Worm (Caenorhabditis elegans): ENCODE measurements around the gene odr-2.

odr-2 gene

DNA sequence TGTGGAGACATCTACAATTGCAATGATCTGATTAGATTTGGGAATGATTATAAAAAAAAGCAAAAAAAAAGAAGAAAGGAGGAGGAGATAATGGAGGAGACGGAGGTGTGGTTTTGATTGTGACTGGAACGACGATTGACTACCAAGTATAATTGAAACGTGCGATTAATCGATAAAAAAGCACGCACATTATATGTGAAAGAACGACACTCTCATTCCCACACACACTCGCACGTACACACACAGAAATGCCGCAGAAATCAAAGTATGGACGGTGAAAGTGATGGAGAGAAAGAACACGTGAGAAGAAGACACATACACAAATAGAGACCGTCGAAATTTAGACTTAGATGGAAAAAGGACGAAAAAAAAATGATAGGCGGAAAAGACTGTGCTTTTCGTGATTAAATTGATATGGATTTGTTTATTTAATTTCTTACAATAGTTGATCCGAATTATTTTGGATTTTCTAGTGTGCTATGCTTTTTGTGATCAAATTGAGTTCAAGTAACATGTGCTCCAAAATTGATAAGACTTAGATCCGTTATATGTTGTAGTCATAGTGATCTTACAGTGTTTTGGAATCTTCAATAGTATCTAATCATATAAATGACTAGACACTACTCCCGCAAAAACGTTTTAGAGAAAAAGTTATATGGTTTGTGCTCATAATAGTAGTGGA is 9.5 kb upstream of the odr-2 start, which contains the start of gene nhr-135 (continued):
- TF ChIP-seq lin-15B (tag; optimal IDR thresholded peaks at IDR 0.05) (no peak), xbp-1 (tag; optimal IDR thresholded peaks at IDR 0.05) (no peak), lin-35 (GFP tag; optimal IDR thresholded peaks at IDR 0.05) (peak in 1 of 2 experiments; percentile 77), skn-1 (tag; optimal IDR thresholded peaks at IDR 0.05) (no peak), elt-2 (tag; optimal IDR thresholded peaks at IDR 0.05) (peak; percentile 81), snu-23 (GFP tag; optimal IDR thresholded peaks at IDR 0.05) (peak; percentile 70), lsy-2 (tag; optimal IDR thresholded peaks at IDR 0.05) (peak in 1 of 2 experiments; percentile 50), nhr-20 (tag; optimal IDR thresholded peaks at IDR 0.05) (peak; percentile 93), unc-86 (tag; optimal IDR thresholded peaks at IDR 0.05) (no peak), zag-1 (tag; optimal IDR thresholded peaks at IDR 0.05) (no peak)

DNA sequence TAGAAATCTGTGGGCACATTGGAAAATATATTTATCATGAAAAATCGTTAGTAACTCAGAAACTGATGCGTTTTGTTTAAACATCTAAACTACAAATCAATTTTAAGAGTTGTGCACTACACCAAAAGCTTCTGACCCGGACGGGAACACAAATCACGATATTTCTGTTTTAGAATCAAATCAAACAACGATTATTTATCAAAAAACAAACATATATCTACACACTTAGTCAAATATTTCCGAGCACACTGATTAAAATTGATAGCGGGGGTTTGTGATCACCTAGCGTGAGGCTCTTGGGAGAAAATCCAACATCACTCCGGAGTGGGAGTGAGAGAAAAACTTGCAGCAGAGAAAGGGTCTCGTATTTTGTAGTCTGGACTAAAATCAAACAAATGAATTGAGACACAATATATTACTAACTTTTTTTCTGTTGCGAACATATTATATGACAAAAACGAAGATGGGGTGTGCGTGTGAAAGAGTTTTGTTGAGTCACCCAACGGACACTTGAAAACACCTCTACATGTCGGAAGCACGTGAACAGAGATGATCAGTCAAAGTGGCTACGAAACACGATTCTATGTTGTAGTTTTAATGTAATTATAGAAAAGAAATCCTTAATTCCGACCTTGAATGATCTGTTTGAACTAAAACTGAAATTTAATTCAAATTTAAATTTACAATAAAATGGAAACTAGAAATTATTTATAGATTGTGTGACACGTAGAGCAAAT is 7.9 kb upstream of the odr-2 start:
- TF ChIP-seq rnt-1 (tag; optimal IDR thresholded peaks at IDR 0.05) = no peak
- no peak for TF ChIP-seq unc-30 (tag; optimal IDR thresholded peaks at IDR 0.05)
- TF ChIP-seq nhr-90 (tag; optimal IDR thresholded peaks at IDR 0.05; ENCODE audit: poor library complexity) = no peak
- peak; percentile 51 for TF ChIP-seq nhr-20 (tag; optimal IDR thresholded peaks at IDR 0.05)
- TF ChIP-seq nhr-84 (tag; optimal IDR thresholded peaks at IDR 0.05) = no peak
- TF ChIP-seq efl-3 (GFP tag; optimal IDR thresholded peaks at IDR 0.05) = no peak
- peak; percentile 67 for TF ChIP-seq elt-2 (tag; optimal IDR thresholded peaks at IDR 0.05)
- TF ChIP-seq lin-13 (GFP tag; optimal IDR thresholded peaks at IDR 0.05) = no peak
- TF ChIP-seq ceh-88 (GFP tag; IDR thresholded peaks at IDR 0.05) = no peak
- TF ChIP-seq skn-1 (tag; optimal IDR thresholded peaks at IDR 0.05) = no peak
- no peak for TF ChIP-seq ztf-11 (tag; optimal IDR thresholded peaks at IDR 0.05)
- TF ChIP-seq hpl-2 (GFP tag; optimal IDR thresholded peaks at IDR 0.05) = no peak
- no peak for TF ChIP-seq ces-1 (GFP tag; optimal IDR thresholded peaks at IDR 0.05)
- TF ChIP-seq dsc-1 (tag; optimal IDR thresholded peaks at IDR 0.05) = peak; percentile 14
- TF ChIP-seq lin-14 (GFP tag; optimal IDR thresholded peaks at IDR 0.05) = peak; percentile 15
- TF ChIP-seq nhr-71 (tag; optimal IDR thresholded peaks at IDR 0.05) = peak; percentile 19
- no peak for TF ChIP-seq unc-130 (tag; optimal IDR thresholded peaks at IDR 0.05)
- TF ChIP-seq grh-1 (GFP tag; IDR thresholded peaks at IDR 0.05) = no peak
- TF ChIP-seq nhr-85 (tag) = peak; percentile 71
- TF ChIP-seq nhr-77 (tag; optimal IDR thresholded peaks at IDR 0.05) = no peak

DNA sequence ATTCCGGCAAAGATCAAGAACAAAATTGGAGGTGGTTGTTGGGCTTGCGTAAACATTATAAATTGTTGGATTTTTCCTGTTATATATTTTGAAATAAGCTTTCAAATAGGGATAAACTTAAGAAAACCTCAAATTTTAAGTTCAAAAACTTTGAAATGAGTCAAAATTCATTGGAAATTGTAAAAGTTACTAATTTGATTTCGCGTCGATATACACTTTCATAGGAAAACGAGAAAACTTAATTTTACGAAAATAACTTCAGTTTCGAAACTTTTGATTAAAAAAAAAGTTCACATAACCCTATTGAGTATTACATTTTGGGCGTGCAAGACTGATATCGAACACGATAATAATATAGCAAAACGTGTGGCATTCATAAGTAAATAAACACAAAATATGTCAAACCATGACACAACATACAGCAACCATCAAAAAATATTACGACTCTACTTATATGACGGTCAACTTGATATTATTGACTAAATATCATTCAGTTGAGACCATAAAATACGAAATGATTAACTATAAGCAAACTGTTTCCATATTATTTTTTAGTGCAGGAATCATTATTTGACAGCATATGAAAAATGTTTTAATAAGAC is 7.1 kb upstream of the odr-2 start:
- TF ChIP-seq ceh-88 (GFP tag; IDR thresholded peaks at IDR 0.05) = no peak
- TF ChIP-seq fkh-10 (GFP tag; optimal IDR thresholded peaks at IDR 0.05) = no peak
- TF ChIP-seq skn-1 (tag; optimal IDR thresholded peaks at IDR 0.05) = no peak
- TF ChIP-seq rnt-1 (tag; optimal IDR thresholded peaks at IDR 0.05) = no peak
- no peak for TF ChIP-seq efl-1 (optimal IDR thresholded peaks at IDR 0.05)
- peak in 1 of 2 experiments; percentile 91 for TF ChIP-seq efl-1 (GFP tag; optimal IDR thresholded peaks at IDR 0.05 in 1 of 2)
- no peak for TF ChIP-seq nhr-11 (tag; optimal IDR thresholded peaks at IDR 0.05)

DNA sequence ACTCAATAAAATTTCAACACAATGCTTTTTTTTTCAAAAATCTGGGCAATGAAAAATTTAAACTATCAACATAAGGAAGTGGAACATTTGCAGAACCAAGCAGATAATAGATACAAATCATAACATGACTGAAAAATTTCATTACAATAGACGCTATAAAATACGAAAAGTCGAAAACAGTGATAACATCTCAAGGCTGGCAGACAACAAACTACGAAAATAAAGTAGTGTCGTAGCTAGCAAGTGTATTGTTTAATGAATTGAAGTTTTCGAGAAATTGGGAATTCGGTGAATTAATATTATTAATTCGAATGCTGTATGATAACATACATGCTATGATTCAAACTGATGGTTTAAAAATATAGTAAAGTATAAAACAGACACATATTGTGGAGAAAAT is 6.5 kb upstream of the odr-2 start:
- no peak for TF ChIP-seq efl-1 (optimal IDR thresholded peaks at IDR 0.05)
- peak in 1 of 2 experiments; percentile 6 for TF ChIP-seq efl-1 (GFP tag; optimal IDR thresholded peaks at IDR 0.05 in 1 of 2)
- TF ChIP-seq alr-1 (tag; optimal IDR thresholded peaks at IDR 0.05; ENCODE audit: borderline replicate concordance) = no peak
